Fruit fly (Drosophila melanogaster): Measurements from ENCODE around the gene CG33493.
A peak's percentile ranks its signal among the peaks of the same experiment; 100 is the strongest.

Gene CG33493

DNA sequence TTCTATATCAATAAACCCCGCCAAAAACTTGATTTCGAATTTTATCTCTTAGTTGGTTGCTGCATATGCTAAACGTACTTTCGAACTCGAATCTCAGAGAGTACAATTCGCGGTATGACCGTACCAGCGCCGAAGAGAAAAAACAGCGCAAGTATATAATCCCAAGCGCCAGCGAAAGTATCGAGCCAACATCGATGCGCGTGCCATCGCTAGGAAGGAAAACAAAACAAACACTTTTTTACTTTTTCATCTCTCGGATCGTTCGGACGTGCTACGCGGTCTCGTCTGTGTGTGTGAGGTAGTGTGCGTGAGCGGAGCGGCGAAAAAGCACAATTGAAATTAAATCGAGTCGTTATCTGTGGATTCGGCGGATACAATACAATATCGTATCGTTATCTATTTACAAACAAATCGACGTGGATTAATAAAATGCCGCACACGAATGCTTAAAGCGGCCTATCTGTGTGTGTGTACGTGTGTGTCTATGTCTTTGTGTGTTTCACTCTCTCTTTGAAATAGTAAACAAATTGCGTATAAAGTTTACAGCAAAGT, 28.4 kb downstream of the CG33493 start, which contains the start of gene simj (continued):
- TF ChIP-seq Ravus (GFP tag; IDR thresholded peaks at IDR 0.05) (no peak), nmo (GFP tag; optimal IDR thresholded peaks at IDR 0.05) (peak; percentile 60), CG17829 (tag; optimal IDR thresholded peaks at IDR 0.05) (peak; percentile 84), lab (GFP tag; optimal IDR thresholded peaks at IDR 0.05) (peak; percentile 76), CG2678 (tag; optimal IDR thresholded peaks at IDR 0.05) (peak; percentile 44), CG14965 (GFP tag; optimal IDR thresholded peaks at IDR 0.05; ENCODE audit: borderline replicate concordance) (no peak), CG34376 (GFP tag; optimal IDR thresholded peaks at IDR 0.05) (peak; percentile 88), bab2 (GFP tag; optimal IDR thresholded peaks at IDR 0.05) (no peak), scrt (GFP tag; optimal IDR thresholded peaks at IDR 0.05) (peak; percentile 68), usp (GFP tag; optimal IDR thresholded peaks at IDR 0.05) (no peak), run (tag; optimal IDR thresholded peaks at IDR 0.05) (peak; percentile 45), CG9727 (GFP tag; optimal IDR thresholded peaks at IDR 0.05) (no peak), CG8924 (tag; optimal IDR thresholded peaks at IDR 0.05) (peak; percentile 81), CG2120 (GFP tag; optimal IDR thresholded peaks at IDR 0.05) (peak; percentile 62), al (GFP tag; IDR thresholded peaks at IDR 0.05) (no peak), CG5953 (GFP tag; IDR thresholded peaks at IDR 0.05) (no peak), mam (GFP tag; optimal IDR thresholded peaks at IDR 0.05) (peak; percentile 40), CG18476 (GFP tag; optimal IDR thresholded peaks at IDR 0.05) (no peak), gsb (GFP tag; IDR thresholded peaks at IDR 0.05) (no peak), slou (GFP tag; optimal IDR thresholded peaks at IDR 0.05) (no peak), CG10979 (tag; optimal IDR thresholded peaks at IDR 0.05) (peak; percentile 37), CG8359 (GFP tag; optimal IDR thresholded peaks at IDR 0.05; ENCODE audit: borderline replicate concordance) (peak; percentile 31), CG18011 (GFP tag; optimal IDR thresholded peaks at IDR 0.05) (no peak), CG7786 (GFP tag; optimal IDR thresholded peaks at IDR 0.05) (peak; percentile 48), CG8089 (GFP tag; optimal IDR thresholded peaks at IDR 0.05) (peak; percentile 23), Chrac-16 (GFP tag; optimal IDR thresholded peaks at IDR 0.05) (peak; percentile 21), Spps (tag; optimal IDR thresholded peaks at IDR 0.05) (peak; percentile 29), CG31388 (GFP tag; optimal IDR thresholded peaks at IDR 0.05) (no peak), CG17359 (tag; optimal IDR thresholded peaks at IDR 0.05) (peak; percentile 29), CG8290 (GFP tag; optimal IDR thresholded peaks at IDR 0.05) (peak; percentile 64), CG8290 (tag; optimal IDR thresholded peaks at IDR 0.05) (peak in 1 of 2 experiments; percentile 87), Dek (tag; optimal IDR thresholded peaks at IDR 0.05) (peak; percentile 65), pho (GFP tag; optimal IDR thresholded peaks at IDR 0.05) (peak; percentile 23), Hey (tag; optimal IDR thresholded peaks at IDR 0.05) (peak; percentile 42), Dfd (GFP tag; optimal IDR thresholded peaks at IDR 0.05) (no peak), D19A (tag; optimal IDR thresholded peaks at IDR 0.05) (peak; percentile 48), Hr3 (GFP tag; optimal IDR thresholded peaks at IDR 0.05) (no peak), dimm (GFP tag; IDR thresholded peaks at IDR 0.05) (no peak), CG1024 (GFP tag; IDR thresholded peaks at IDR 0.05) (no peak), PHDP (tag; optimal IDR thresholded peaks at IDR 0.05) (peak; percentile 34), shn (GFP tag; optimal IDR thresholded peaks at IDR 0.05) (peak; percentile 4), gcm (GFP tag; optimal IDR thresholded peaks at IDR 0.05) (no peak), CG2129 (GFP tag; IDR thresholded peaks at IDR 0.05; ENCODE audit: partially characterized antibody) (peak; percentile 44; the same call in 1 of the 2 replicates), NFAT (GFP tag; IDR thresholded peaks at IDR 0.05) (peak; percentile 68; the same call in 1 of the 2 replicates), Nf-YB (GFP tag; optimal IDR thresholded peaks at IDR 0.05) (peak; percentile 19), Rfx (GFP tag; IDR thresholded peaks at IDR 0.05) (peak; percentile 80), Abd-B (GFP tag; optimal IDR thresholded peaks at IDR 0.05) (no peak), CG12071 (GFP tag; optimal IDR thresholded peaks at IDR 0.05) (peak; percentile 31), CG4707 (GFP tag; optimal IDR thresholded peaks at IDR 0.05) (peak; percentile 63), CG4360 (GFP tag; IDR thresholded peaks at IDR 0.05) (0 out of 2 replicates have a peak, but pooled peaks have one; percentile 23)

Measured in whole organism, embryonic.